Worm (Caenorhabditis elegans): ENCODE measurements around the gene F15D4.6.

The F15D4.6 gene

DNA sequence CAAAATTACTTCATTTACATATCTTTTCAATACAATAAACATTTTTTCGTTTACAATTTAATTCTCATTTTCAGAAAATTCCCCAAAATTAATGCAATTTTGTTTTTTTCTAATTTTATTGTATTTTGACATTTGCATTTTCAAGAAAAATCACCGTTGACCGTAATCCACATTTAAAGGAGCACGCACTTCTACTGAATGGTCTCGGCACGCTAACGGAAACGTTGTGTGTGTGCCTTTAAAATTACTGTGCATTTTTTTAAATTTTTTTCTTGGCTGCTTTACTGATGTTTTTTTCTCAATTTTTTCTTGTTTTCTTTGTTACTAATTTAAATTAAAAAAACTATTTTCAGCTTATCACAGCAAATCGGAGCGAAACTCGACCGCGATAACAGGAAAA, 11.6 kb downstream of the F15D4.6 start:
- TF ChIP-seq dmd-9 (GFP tag; IDR thresholded peaks at IDR 0.05) (no peak), pqm-1 (tag; optimal IDR thresholded peaks at IDR 0.05) (no peak), F10B5.3 (tag; optimal IDR thresholded peaks at IDR 0.05) (no peak), F49E8.2 (tag; optimal IDR thresholded peaks at IDR 0.05; ENCODE audit: borderline replicate concordance) (peak; percentile 34)

- TF ChIP-seq fkh-10 (GFP tag; optimal IDR thresholded peaks at IDR 0.05) (no peak), lsy-2 (tag; optimal IDR thresholded peaks at IDR 0.05) (no peak), lin-15B (tag; optimal IDR thresholded peaks at IDR 0.05) (no peak), ces-1 (GFP tag; optimal IDR thresholded peaks at IDR 0.05) (no peak), spr-3 (GFP tag; optimal IDR thresholded peaks at IDR 0.05) (no peak), ZK546.5 (tag; optimal IDR thresholded peaks at IDR 0.05) (no peak), unc-62 (GFP tag; optimal IDR thresholded peaks at IDR 0.05 in 1 of 2) (peak in 1 of 2 experiments; percentile 91), unc-62 (tag; optimal IDR thresholded peaks at IDR 0.05) (no peak), lin-29 (GFP tag; IDR thresholded peaks at IDR 0.05) (no peak)
Observed at ce11 chrII:13267305-13267704, 18.3 kb downstream of the F15D4.6 start.

DNA sequence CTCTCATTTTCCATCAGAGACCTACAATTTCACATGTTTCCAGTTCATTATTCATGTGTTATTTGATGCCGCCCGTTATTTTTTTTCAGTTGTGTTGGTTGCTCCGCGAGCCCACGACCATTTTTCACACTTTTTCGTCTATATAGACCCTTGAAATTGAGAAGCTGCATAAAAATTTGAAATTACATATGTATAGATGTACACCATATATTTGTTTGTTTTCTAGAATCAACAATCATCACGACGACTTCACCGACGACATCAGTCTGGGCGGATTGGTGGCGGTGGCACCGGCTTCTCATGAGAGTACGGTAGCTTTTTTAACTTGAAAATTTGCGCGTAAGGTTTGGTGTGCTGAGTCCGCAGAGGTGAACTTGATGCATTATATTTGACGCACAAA, 21.8 kb downstream of the F15D4.6 start, which contains the start of gene Y48C3A.5:
Gene Y48C3A.5 (plus strand): TSS at position 301 of the 400 bp plus-strand sequence.
- TF ChIP-seq zfp-2 (tag; optimal IDR thresholded peaks at IDR 0.05) (no peak), unc-62 (GFP tag; optimal IDR thresholded peaks at IDR 0.05 in 1 of 2) (peak in 1 of 2 experiments; percentile 38), unc-62 (tag; optimal IDR thresholded peaks at IDR 0.05) (no peak), lir-3 (tag; optimal IDR thresholded peaks at IDR 0.05) (no peak)

ce11 chrII:13278214-13278613, 29.2 kb downstream of the F15D4.6 start:
- TF ChIP-seq unc-62 (GFP tag; optimal IDR thresholded peaks at IDR 0.05 in 1 of 2) (peak in 1 of 2 experiments; percentile 91), unc-62 (tag; optimal IDR thresholded peaks at IDR 0.05) (no peak), lin-1 (GFP tag; IDR thresholded peaks at IDR 0.05) (no peak)

- TF ChIP-seq ZK546.5 (tag; optimal IDR thresholded peaks at IDR 0.05) (no peak), lir-3 (tag; optimal IDR thresholded peaks at IDR 0.05) (no peak), arid-1 (GFP tag; conservative IDR thresholded peaks at IDR 0.05) (no peak), ama-1 (optimal IDR thresholded peaks at IDR 0.05) (no peak), dmd-6 (GFP tag; IDR thresholded peaks at IDR 0.05) (no peak), ZK337.2 (GFP tag; IDR thresholded peaks at IDR 0.05) (0 out of 2 replicates have a peak, but pooled peaks have one; percentile 21), madf-5 (GFP tag; IDR thresholded peaks at IDR 0.05) (no peak), tag-97 (GFP tag; IDR thresholded peaks at IDR 0.05) (no peak), Y48G9A.11 (GFP tag; IDR thresholded peaks at IDR 0.05) (no peak), nhr-77 (tag; optimal IDR thresholded peaks at IDR 0.05) (no peak), nhr-42 (GFP tag; IDR thresholded peaks at IDR 0.05) (no peak), F26F4.8 (GFP tag; conservative IDR thresholded peaks at IDR 0.05) (no peak), aha-1 (tag) (peak; percentile 93)
Observed at ce11 chrII:13278716-13279115, 29.7 kb downstream of the F15D4.6 start.

- TF ChIP-seq nhr-48 (tag; optimal IDR thresholded peaks at IDR 0.05): no peak
- no peak for TF ChIP-seq daf-8 (GFP tag; IDR thresholded peaks at IDR 0.05)
- no peak for TF ChIP-seq nhr-76 (tag; optimal IDR thresholded peaks at IDR 0.05)
- peak; percentile 26 for TF ChIP-seq hlh-30 (tag; optimal IDR thresholded peaks at IDR 0.05; ENCODE audit: insufficient read depth)
- peak; percentile 35 for TF ChIP-seq dpl-1 (GFP tag; optimal IDR thresholded peaks at IDR 0.05)
- peak; percentile 8 for TF ChIP-seq mep-1 (tag; optimal IDR thresholded peaks at IDR 0.05)
- TF ChIP-seq egl-43 (GFP tag; IDR thresholded peaks at IDR 0.05): peak; percentile 59; the same call in 1 of the 2 replicates
- no peak for TF ChIP-seq Y48G9A.11 (GFP tag; IDR thresholded peaks at IDR 0.05)
- TF ChIP-seq duxl-1 (tag; optimal IDR thresholded peaks at IDR 0.05; ENCODE audit: poor library complexity): peak; percentile 30
- no peak for TF ChIP-seq F37D6.2 (tag; optimal IDR thresholded peaks at IDR 0.05)
- TF ChIP-seq hif-1 (tag; optimal IDR thresholded peaks at IDR 0.05): peak in 1 of 2 experiments; percentile 23
- TF ChIP-seq mdt-29 (GFP tag; IDR thresholded peaks at IDR 0.05): peak; percentile 51; the same call in 1 of the 2 replicates
- TF ChIP-seq hlh-11 (tag; optimal IDR thresholded peaks at IDR 0.05): peak; percentile 8
- peak; percentile 94 for TF ChIP-seq set-16 (GFP tag; IDR thresholded peaks at IDR 0.05)
- TF ChIP-seq lin-38 (GFP tag; IDR thresholded peaks at IDR 0.05): 0 out of 2 replicates have a peak, but pooled peaks have one; percentile 18
Observed at ce11 chrII:13279216-13280123, 30.5 kb downstream of the F15D4.6 start.

Measured in whole organism, L4 larva.